Worm (Caenorhabditis elegans): ENCODE data around the gene ctf-4.

- TF ChIP-seq nhr-77 (tag; optimal IDR thresholded peaks at IDR 0.05) (no peak), nhr-11 (tag; optimal IDR thresholded peaks at IDR 0.05) (no peak), pqm-1 (tag; optimal IDR thresholded peaks at IDR 0.05) (no peak), ces-1 (GFP tag; optimal IDR thresholded peaks at IDR 0.05) (no peak), skn-1 (tag; optimal IDR thresholded peaks at IDR 0.05) (no peak), ztf-7 (tag; optimal IDR thresholded peaks at IDR 0.05) (no peak), hlh-30 (tag; optimal IDR thresholded peaks at IDR 0.05; ENCODE audit: insufficient read depth) (peak; percentile 80), ceh-82 (tag; optimal IDR thresholded peaks at IDR 0.05) (no peak), ZK546.5 (tag; optimal IDR thresholded peaks at IDR 0.05) (no peak), attf-4 (tag; optimal IDR thresholded peaks at IDR 0.05) (no peak), lin-13 (GFP tag; optimal IDR thresholded peaks at IDR 0.05) (no peak)
Measured at ce11 chrV:10939990-10940570, 25.3 kb downstream of the ctf-4 start.

Data from whole organism, L4 larva.